Fruit fly (Drosophila melanogaster) whole organism, embryonic: ENCODE data around the gene CG17224.

ENCODE experiments used
- ATbp ChIP-seq: fragments of 200-800 bp; sonication (Bioruptor generic); optimal IDR thresholded peaks from 2 replicates; lab custom pipeline; 2017; ENCODE audit warnings: missing biosample characterization, mild to moderate bottlenecking, missing genetic modification characterization, missing genetic modification reagents
- Antp ChIP-seq: fragments of 200-800 bp; sonication (Bioruptor generic); optimal IDR thresholded peaks from 3 replicates; lab custom pipeline; 2016; ENCODE audit warnings: missing biosample characterization, missing genetic modification characterization
- Atf3 ChIP-seq: fragments of 200-800 bp; sonication (Bioruptor generic); optimal IDR thresholded peaks from 3 replicates; lab custom pipeline; 2016; ENCODE audit warnings: missing biosample characterization, missing genetic modification characterization
- CG10565 ChIP-seq: fragments of 200-800 bp; sonication (Bioruptor generic); optimal IDR thresholded peaks from 3 replicates; lab custom pipeline; 2016; ENCODE audit warnings: missing biosample characterization, mild to moderate bottlenecking, missing genetic modification characterization
- CG10959 ChIP-seq: fragments of 200-800 bp; sonication (Bioruptor generic); IDR thresholded peaks from 2 replicates; pipeline ENCODE4 v1.3.6; 2022; ENCODE audit warnings: missing biosample characterization, missing genetic modification characterization
- CG11695 ChIP-seq: fragments of 200-800 bp; sonication (Bioruptor generic); IDR thresholded peaks from 3 replicates; pipeline ENCODE4 v1.3.6; 2022; ENCODE audit warnings: missing biosample characterization, missing genetic modification characterization
- CG15601 ChIP-seq: fragments of 200-800 bp; sonication (Bioruptor generic); optimal IDR thresholded peaks from 3 replicates; lab custom pipeline; 2019; ENCODE audit warnings: missing biosample characterization, mild to moderate bottlenecking, missing genetic modification characterization, moderate library complexity
- CG1603 ChIP-seq: fragments of 200-800 bp; sonication (Bioruptor generic); optimal IDR thresholded peaks from 2 replicates; lab custom pipeline; 2019; ENCODE audit warnings: missing biosample characterization, mild to moderate bottlenecking, missing genetic modification characterization, moderate library complexity
- CG1832 ChIP-seq: fragments of 200-800 bp; sonication (Bioruptor generic); optimal IDR thresholded peaks from 2 replicates; lab custom pipeline; 2017; ENCODE audit warnings: missing biosample characterization, mild to moderate bottlenecking, missing genetic modification characterization, inconsistent platforms
- CG31224 ChIP-seq: fragments of 200-800 bp; sonication (Bioruptor generic); IDR thresholded peaks from 2 replicates; pipeline ENCODE4 v1.3.6; 2022; ENCODE audit warnings: missing biosample characterization, missing genetic modification characterization
- CG34376 ChIP-seq: fragments of 200-800 bp; sonication (Bioruptor generic); optimal IDR thresholded peaks from 2 replicates; lab custom pipeline; 2018; ENCODE audit warnings: missing biosample characterization, mild to moderate bottlenecking, missing genetic modification characterization
- CG34422 ChIP-seq: fragments of 200-800 bp; sonication (Bioruptor generic); IDR thresholded peaks from 3 replicates; pipeline ENCODE4 v1.3.6; 2022; ENCODE audit warnings: missing biosample characterization, missing genetic modification characterization
- CG4360 ChIP-seq: fragments of 200-800 bp; sonication (Bioruptor generic); IDR thresholded peaks from 2 replicates; pipeline ENCODE4 v1.3.6; 2022; ENCODE audit warnings: missing biosample characterization, missing genetic modification characterization
- CG4617 ChIP-seq: fragments of 200-800 bp; sonication (Bioruptor generic); optimal IDR thresholded peaks from 3 replicates; lab custom pipeline; 2016; ENCODE audit warnings: missing biosample characterization, missing genetic modification characterization, borderline replicate concordance
- CG6765 ChIP-seq: fragments of 200-800 bp; sonication (Bioruptor generic); optimal IDR thresholded peaks from 3 replicates; lab custom pipeline; 2017; ENCODE audit warnings: missing biosample characterization, mild to moderate bottlenecking, missing genetic modification characterization
- CG8290 ChIP-seq, 3 experiments: fragments of 200-800 bp; sonication (Bioruptor generic); optimal IDR thresholded peaks; 2 replicates each; lab custom pipeline; 2016 to 2019; ENCODE audit warnings: missing biosample characterization in 3 of 3, missing genetic modification characterization in 3 of 3, mild to moderate bottlenecking in 2 of 3, moderate library complexity in 1 of 3
- CG9932 ChIP-seq: fragments of 200-800 bp; sonication (Bioruptor generic); IDR thresholded peaks from 2 replicates; pipeline ENCODE4 v1.3.6; 2022; ENCODE audit warnings: missing biosample characterization, missing genetic modification characterization
- CHES-1-like ChIP-seq: fragments of 200-800 bp; sonication (Bioruptor generic); optimal IDR thresholded peaks from 2 replicates; lab custom pipeline; 2016; ENCODE audit warnings: missing biosample characterization, missing genetic modification characterization
- D ChIP-seq, 2 experiments: fragments of 200-800 bp in 1 of 2; fragments of >200 bp in 1 of 2; sonication (Bioruptor generic) in 1 of 2; optimal IDR thresholded peaks; 2 replicates in 1 of 2; 3 replicates in 1 of 2; lab custom pipeline; 2017; ENCODE audit warnings: mild to moderate bottlenecking in 1 of 2, missing biosample characterization in 1 of 2, missing genetic modification characterization in 1 of 2, missing genetic modification reagents in 1 of 2
- D19A ChIP-seq: fragments of 200-800 bp; optimal IDR thresholded peaks from 3 replicates; lab custom pipeline; 2019; ENCODE audit warnings: missing biosample characterization, mild to moderate bottlenecking, missing genetic modification characterization, moderate library complexity
- Dfd ChIP-seq, 2 experiments: fragments of >200 bp; optimal IDR thresholded peaks; 2 replicates each; lab custom pipeline; 2017; ENCODE audit warnings: missing biosample characterization in 2 of 2, missing genetic modification characterization in 2 of 2
- Dp ChIP-seq: fragments of 200-800 bp; sonication (Bioruptor generic); optimal IDR thresholded peaks from 2 replicates; lab custom pipeline; 2018; ENCODE audit warnings: missing biosample characterization, mild to moderate bottlenecking, missing genetic modification characterization, moderate library complexity
- Ets97D ChIP-seq: fragments of 200-800 bp; sonication (Bioruptor generic); optimal IDR thresholded peaks from 3 replicates; lab custom pipeline; 2016; ENCODE audit warnings: missing biosample characterization, missing genetic modification characterization
- HHEX ChIP-seq: fragments of 200-800 bp; sonication (Bioruptor generic); optimal IDR thresholded peaks from 3 replicates; lab custom pipeline; 2017; ENCODE audit warnings: missing biosample characterization, mild to moderate bottlenecking, missing genetic modification characterization, missing genetic modification reagents
- MESR4 ChIP-seq: fragments of 200-800 bp; sonication (Bioruptor generic); optimal IDR thresholded peaks from 2 replicates; lab custom pipeline; 2018; ENCODE audit warnings: missing biosample characterization, mild to moderate bottlenecking, missing genetic modification characterization, moderate library complexity
- Max ChIP-seq: fragments of 200-800 bp; sonication (Bioruptor generic); optimal IDR thresholded peaks from 2 replicates; lab custom pipeline; 2016; ENCODE audit warnings: missing biosample characterization, mild to moderate bottlenecking, missing genetic modification characterization
- NC2β ChIP-seq: fragments of 200-800 bp; sonication (Bioruptor generic); optimal IDR thresholded peaks from 2 replicates; lab custom pipeline; 2016; ENCODE audit warnings: missing biosample characterization, missing genetic modification characterization
- Nf-YC ChIP-seq: fragments of 200-800 bp; optimal IDR thresholded peaks from 3 replicates; lab custom pipeline; 2019; ENCODE audit warnings: missing biosample characterization, mild to moderate bottlenecking, missing genetic modification characterization, moderate library complexity
- NfI ChIP-seq: fragments of 200-800 bp; sonication (Bioruptor generic); optimal IDR thresholded peaks from 3 replicates; lab custom pipeline; 2018; ENCODE audit warnings: missing biosample characterization, mild to moderate bottlenecking, missing genetic modification characterization, moderate library complexity
- Side ChIP-seq: fragments of 200-800 bp; sonication (Bioruptor generic); optimal IDR thresholded peaks from 2 replicates; lab custom pipeline; 2016; ENCODE audit warnings: missing biosample characterization, missing genetic modification characterization
- Tbp ChIP-seq: fragments of >200 bp; optimal IDR thresholded peaks from 2 replicates; lab custom pipeline; 2018; ENCODE audit warnings: missing biosample characterization, missing genetic modification characterization
- ac ChIP-seq: fragments of 200-800 bp; sonication (Bioruptor generic); optimal IDR thresholded peaks from 3 replicates; lab custom pipeline; 2017; ENCODE audit warnings: missing biosample characterization, mild to moderate bottlenecking, missing genetic modification characterization
- al ChIP-seq: fragments of 200-800 bp; sonication (Bioruptor generic); IDR thresholded peaks from 2 replicates; pipeline ENCODE4 v1.3.6; 2022; ENCODE audit warnings: missing biosample characterization, missing genetic modification characterization
- ap ChIP-seq: fragments of 200-800 bp; sonication (Bioruptor generic); IDR thresholded peaks from 2 replicates; pipeline ENCODE4 v1.3.6; 2022; ENCODE audit warnings: missing biosample characterization, missing genetic modification characterization
- chinmo ChIP-seq: fragments of 200-800 bp; sonication (Bioruptor generic); IDR thresholded peaks from 4 replicates; pipeline ENCODE4 v1.3.6; 2022; ENCODE audit warnings: missing biosample characterization, missing genetic modification characterization; ENCODE audit not compliant: partially characterized antibody
- crp ChIP-seq, 2 experiments: fragments of 200-800 bp; sonication (Bioruptor generic); optimal IDR thresholded peaks; 2 replicates in 1 of 2; 3 replicates in 1 of 2; lab custom pipeline; 2017; ENCODE audit warnings: missing biosample characterization in 2 of 2, missing genetic modification characterization in 2 of 2, mild to moderate bottlenecking in 1 of 2, moderate library complexity in 1 of 2
- dysf ChIP-seq: fragments of 200-800 bp; sonication (Bioruptor generic); IDR thresholded peaks from 3 replicates; pipeline ENCODE4 v1.3.6; 2022; ENCODE audit warnings: missing biosample characterization, missing genetic modification characterization
- inv ChIP-seq: fragments of 200-800 bp; sonication (Bioruptor generic); IDR thresholded peaks from 2 replicates; pipeline ENCODE4 v1.3.6; 2022; ENCODE audit warnings: missing biosample characterization, missing genetic modification characterization; ENCODE audit not compliant: partially characterized antibody
- kah ChIP-seq: fragments of 200-800 bp; sonication (Bioruptor generic); optimal IDR thresholded peaks from 2 replicates; lab custom pipeline; 2018; ENCODE audit warnings: missing biosample characterization, mild to moderate bottlenecking, missing genetic modification characterization
- pfk ChIP-seq: fragments of 200-800 bp; sonication (Bioruptor generic); optimal IDR thresholded peaks from 2 replicates; lab custom pipeline; 2018; ENCODE audit warnings: missing biosample characterization, mild to moderate bottlenecking, missing genetic modification characterization, moderate library complexity
- phol ChIP-seq: fragments of 200-800 bp; sonication (Bioruptor generic); optimal IDR thresholded peaks from 3 replicates; lab custom pipeline; 2018; ENCODE audit warnings: missing biosample characterization, mild to moderate bottlenecking, missing genetic modification characterization, moderate library complexity
- pnt ChIP-seq: fragments of 200-800 bp; sonication (Bioruptor generic); optimal IDR thresholded peaks from 3 replicates; lab custom pipeline; 2016; ENCODE audit warnings: missing biosample characterization, missing genetic modification characterization
- ranshi ChIP-seq: fragments of 200-800 bp; sonication (Bioruptor generic); IDR thresholded peaks from 2 replicates; pipeline ENCODE4 v1.3.6; 2022; ENCODE audit warnings: missing biosample characterization, missing genetic modification characterization
- salm ChIP-seq: fragments of 200-800 bp; sonication (Bioruptor generic); optimal IDR thresholded peaks from 2 replicates; lab custom pipeline; 2018; ENCODE audit warnings: missing biosample characterization, mild to moderate bottlenecking, missing genetic modification characterization
- schlank ChIP-seq: fragments of 200-800 bp; sonication (Bioruptor generic); optimal IDR thresholded peaks from 2 replicates; lab custom pipeline; 2018; ENCODE audit warnings: missing biosample characterization, mild to moderate bottlenecking, missing genetic modification characterization
- shn ChIP-seq: fragments of 200-800 bp; sonication (Bioruptor generic); optimal IDR thresholded peaks from 3 replicates; lab custom pipeline; 2016; ENCODE audit warnings: missing biosample characterization, missing genetic modification characterization
- slbo ChIP-seq: fragments of 200-800 bp; sonication (Bioruptor generic); IDR thresholded peaks from 2 replicates; pipeline ENCODE4 v1.3.6; 2022; ENCODE audit warnings: missing biosample characterization, missing genetic modification characterization
- sna ChIP-seq: fragments of 200-800 bp; sonication (Bioruptor generic); IDR thresholded peaks from 2 replicates; pipeline ENCODE4 v1.3.6; 2022; ENCODE audit warnings: missing biosample characterization, missing genetic modification characterization; ENCODE audit not compliant: partially characterized antibody
- sr ChIP-seq: fragments of 200-800 bp; sonication (Bioruptor generic); IDR thresholded peaks from 3 replicates; pipeline ENCODE4 v1.3.6; 2022; ENCODE audit warnings: missing biosample characterization, missing genetic modification characterization
- trem ChIP-seq: fragments of 200-800 bp; optimal IDR thresholded peaks from 3 replicates; lab custom pipeline; 2019; ENCODE audit warnings: missing biosample characterization, mild to moderate bottlenecking, missing genetic modification characterization, moderate library complexity
- wek ChIP-seq: fragments of 200-800 bp; sonication (Bioruptor generic); optimal IDR thresholded peaks from 3 replicates; lab custom pipeline; 2018; ENCODE audit warnings: missing biosample characterization, mild to moderate bottlenecking, missing genetic modification characterization, moderate library complexity

Gene CG17224

DNA sequence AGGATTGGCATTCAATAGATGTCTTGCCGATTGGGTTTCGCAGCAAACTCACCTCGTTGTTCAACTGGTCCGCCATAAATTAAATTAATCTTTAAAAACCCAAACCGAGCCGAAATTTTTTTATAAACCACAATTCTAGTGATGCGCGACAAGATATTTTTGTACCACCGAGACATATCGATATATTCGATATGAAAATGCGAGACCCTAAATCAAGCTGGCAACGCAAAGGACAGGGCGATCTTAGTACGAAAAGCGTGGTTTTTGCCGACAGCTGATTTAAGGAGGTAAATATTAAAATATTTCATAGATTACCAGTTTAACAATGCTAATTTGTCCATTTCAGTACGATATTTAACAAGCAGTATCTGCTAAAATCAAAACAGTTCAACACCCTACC lies 10.9 kb upstream of the CG17224 start, which contains the start of the genes Sf3b2 and CG17219 (continued):
- peak; percentile 28 for TF ChIP-seq NfI (GFP tag; lab: Kevin White, UChicago)
- no peak for TF ChIP-seq CG8290 (GFP tag; optimal IDR thresholded peaks at IDR 0.05; lab: Kevin White, UChicago)
- TF ChIP-seq CG8290 (tag; optimal IDR thresholded peaks at IDR 0.05; lab: Kevin White, UChicago), result no peak
- no peak for TF ChIP-seq dysf
- no peak for TF ChIP-seq salm (tag; lab: Kevin White, UChicago)
- peak; percentile 62 for TF ChIP-seq Max (GFP tag; lab: Kevin White, UChicago)
- TF ChIP-seq Side (GFP tag; lab: Kevin White, UChicago), result peak; percentile 18
- TF ChIP-seq CHES-1-like (GFP tag; lab: Kevin White, UChicago), result peak; percentile 23
- TF ChIP-seq CG1832, result no peak
- TF ChIP-seq schlank (tag; lab: Kevin White, UChicago), result no peak
- no peak for TF ChIP-seq CG6765
- no peak for TF ChIP-seq CG15601 (tag; lab: Kevin White, UChicago)
- no peak for TF ChIP-seq ap
- no peak for TF ChIP-seq CG34376
- TF ChIP-seq shn (GFP tag; lab: Kevin White, UChicago), result no peak
- peak; percentile 26 for TF ChIP-seq phol (tag; lab: Kevin White, UChicago)
- TF ChIP-seq kah (GFP tag; lab: Kevin White, UChicago), result no peak
- TF ChIP-seq ATbp (GFP tag; lab: Kevin White, UChicago), result no peak
- no peak for TF ChIP-seq wek (GFP tag; lab: Kevin White, UChicago)
- TF ChIP-seq crp (GFP tag; optimal IDR thresholded peaks at IDR 0.05; lab: Kevin White, UChicago), result peak; percentile 26 to 85
- no peak for TF ChIP-seq CG10565 (GFP tag; lab: Kevin White, UChicago)
- TF ChIP-seq Atf3 (GFP tag; lab: Kevin White, UChicago), result no peak
- no peak for TF ChIP-seq D19A (tag; lab: Kevin White, UChicago)
- no peak for TF ChIP-seq pnt
- no peak for TF ChIP-seq ac (GFP tag; lab: Kevin White, UChicago)
- TF ChIP-seq ranshi (GFP tag; lab: Robert Waterston, UW), result no peak
- TF ChIP-seq Dp (GFP tag; lab: Kevin White, UChicago), result peak; percentile 64
- TF ChIP-seq CG10959 (GFP tag; lab: Robert Waterston, UW), result no peak
- TF ChIP-seq NC2β (GFP tag; lab: Kevin White, UChicago), result peak; percentile 51
- peak; percentile 16; the same call in 1 of the 3 replicates for TF ChIP-seq CG34422
- no peak for TF ChIP-seq Antp
- TF ChIP-seq Dfd (GFP tag; optimal IDR thresholded peaks at IDR 0.05; lab: Kevin White, UChicago), result no peak

- TF ChIP-seq CG31224 (GFP tag; lab: Robert Waterston, UW) (no peak), al (GFP tag; lab: Robert Waterston, UW) (no peak), sna (peak; percentile 72), inv (peak; percentile 69), HHEX (GFP tag; lab: Kevin White, UChicago) (no peak), pfk (peak; percentile 39), MESR4 (GFP tag; lab: Kevin White, UChicago) (peak; percentile 77), CG11695 (GFP tag; lab: Robert Waterston, UW) (no peak), CG1603 (tag; lab: Kevin White, UChicago) (no peak), CG4360 (GFP tag; lab: Robert Waterston, UW) (peak; percentile 77; the same call in 1 of the 2 replicates), Ets97D (GFP tag; lab: Kevin White, UChicago) (peak; percentile 42), D (optimal IDR thresholded peaks at IDR 0.05; lab: Kevin White, UChicago) (no peak), D (GFP tag; optimal IDR thresholded peaks at IDR 0.05; lab: Kevin White, UChicago) (no peak), sr (GFP tag; lab: Robert Waterston, UW) (no peak), Nf-YC (tag; lab: Kevin White, UChicago) (no peak), chinmo (GFP tag; lab: Robert Waterston, UW) (peak; percentile 95), slbo (GFP tag; lab: Robert Waterston, UW) (no peak), CG9932 (GFP tag; lab: Robert Waterston, UW) (no peak), CG4617 (peak; percentile 89), Tbp (no peak), trem (tag; lab: Kevin White, UChicago) (peak; percentile 99)
These were observed 4.9 kb upstream of the CG17224 start, which contains the start of the genes alpha4GT1 and Prp40 for dm6 chr2L:3022986-3023385. TSS of gene alpha4GT1 (minus strand) at chr2L:3023141. TSS of gene Prp40 (plus strand) at chr2L:3023226.
